Worm (Caenorhabditis elegans) whole organism, young adult: ENCODE measurements around the gene glb-5.

Source experiments
- B0035.1 ChIP-seq: sonication (generic microtip); optimal IDR thresholded peaks from 2 replicates; lab custom pipeline; 2016; ENCODE audit warnings: missing genetic modification characterization, mild to moderate bottlenecking, missing compliant biosample characterization, missing genotype, missing genetic modification reagents
- C06A6.2 ChIP-seq: fragments of 200-800 bp; sonication (Bioruptor generic); conservative IDR thresholded peaks from 2 replicates; pipeline ENCODE4 v1.3.6; 2022; ENCODE audit warnings: missing genetic modification characterization, missing compliant biosample characterization
- C17E4.6 ChIP-seq: fragments of 200-800 bp; sonication (Bioruptor generic); IDR thresholded peaks from 2 replicates; pipeline ENCODE4 v1.3.6; 2022; ENCODE audit warnings: missing genetic modification reagents, missing genetic modification characterization, missing compliant biosample characterization
- F55B11.4 ChIP-seq: sonication (generic microtip); optimal IDR thresholded peaks from 2 replicates; lab custom pipeline; 2016; ENCODE audit warnings: missing compliant biosample characterization, missing genetic modification characterization, borderline replicate concordance; ENCODE audit not compliant: insufficient read depth
- K12H6.12 ChIP-seq: fragments of 200-800 bp; sonication (Bioruptor generic); optimal IDR thresholded peaks from 2 replicates; lab custom pipeline; 2018; ENCODE audit warnings: mild to moderate bottlenecking, missing genetic modification characterization, missing compliant biosample characterization
- ccch-3 ChIP-seq: fragments of 200-800 bp; sonication (Bioruptor generic); optimal IDR thresholded peaks from 2 replicates; lab custom pipeline; 2018; ENCODE audit warnings: mild to moderate bottlenecking, missing genetic modification characterization, missing compliant biosample characterization
- efl-1 ChIP-seq: fragments of 150-350 bp; optimal IDR thresholded peaks from 2 replicates; lab custom pipeline; 2014; ENCODE audit warnings: missing biosample characterization, missing genetic modification reagents, missing genetic modification characterization
- lag-1 ChIP-seq: fragments of 200-800 bp; sonication (Bioruptor generic); IDR thresholded peaks from 2 replicates; pipeline ENCODE4 v1.3.6; 2022; ENCODE audit warnings: missing genetic modification reagents, missing genetic modification characterization, missing compliant biosample characterization
- madf-10 ChIP-seq: sonication (generic microtip); optimal IDR thresholded peaks from 2 replicates; lab custom pipeline; 2016; ENCODE audit warnings: mild to moderate bottlenecking, missing genetic modification characterization, missing compliant biosample characterization
- snpc-4 ChIP-seq, 5 experiments: fragments of 150-350 bp in 1 of 5; sonication (generic microtip) in 4 of 5; optimal IDR thresholded peaks; 2 replicates each; lab custom pipeline; 2014 to 2018; ENCODE audit warnings: missing genetic modification characterization in 5 of 5, missing biosample characterization in 3 of 5, antibody characterized with exemption in 2 of 5, mild to moderate bottlenecking in 2 of 5, missing compliant biosample characterization in 2 of 5, missing genotype in 2 of 5, moderate library complexity in 2 of 5, missing genetic modification reagents in 1 of 5
- zfh-2 ChIP-seq: fragments of 200-800 bp; sonication (Bioruptor generic); conservative IDR thresholded peaks from 2 replicates; pipeline ENCODE4 v1.3.6; 2022; ENCODE audit warnings: missing genetic modification reagents, missing genetic modification characterization, missing compliant biosample characterization

- TF ChIP-seq madf-10 (tag; lab: Kevin White, UChicago) = no peak
- no peak for TF ChIP-seq efl-1 (GFP tag; lab: Kevin White, UChicago)
- TF ChIP-seq lag-1 (GFP tag; lab: Robert Waterston, UW) = no peak
- TF ChIP-seq ccch-3 (GFP tag; lab: Kevin White, UChicago) = no peak
- TF ChIP-seq K12H6.12 (tag; lab: Kevin White, UChicago) = no peak
- no peak for TF ChIP-seq C17E4.6 (GFP tag; lab: Robert Waterston, UW)
- no peak for TF ChIP-seq C06A6.2 (GFP tag; lab: Robert Waterston, UW)
- no peak for TF ChIP-seq F55B11.4 (tag; lab: Kevin White, UChicago)
- TF ChIP-seq zfh-2 = no peak
- no peak for TF ChIP-seq B0035.1 (tag; lab: Kevin White, UChicago)
- no peak for TF ChIP-seq snpc-4 (GFP tag; optimal IDR thresholded peaks at IDR 0.05; lab: Kevin White, UChicago)
- TF ChIP-seq snpc-4 (tag; optimal IDR thresholded peaks at IDR 0.05; lab: Kevin White, UChicago) = no peak
Measured at ce11 chrV:5535774-5536173, 22.9 kb upstream of the glb-5 start, which contains the start of gene C24G6.8.
